Worm (Caenorhabditis elegans) whole organism, early embryonic: ENCODE results near the gene F41D9.2.

Source experiments
- B0310.2 ChIP-seq: sonication (generic microtip); optimal IDR thresholded peaks from 2 replicates; lab custom pipeline; 2016; ENCODE audit warnings: mild to moderate bottlenecking, missing genetic modification characterization, missing compliant biosample characterization
- F13C5.2 ChIP-seq: sonication (generic microtip); optimal IDR thresholded peaks from 2 replicates; lab custom pipeline; 2017; ENCODE audit warnings: mild to moderate bottlenecking, missing genetic modification characterization, inconsistent platforms, missing compliant biosample characterization
- aly-1 ChIP-seq: sonication (generic microtip); optimal IDR thresholded peaks from 2 replicates; lab custom pipeline; 2016; ENCODE audit warnings: missing genetic modification characterization, missing compliant biosample characterization
- ama-1 ChIP-seq: fragments of 150-350 bp; optimal IDR thresholded peaks from 2 replicates; lab custom pipeline; 2014
- ceh-13 ChIP-seq: fragments of 200-800 bp; sonication (Bioruptor generic); optimal IDR thresholded peaks from 2 replicates; lab custom pipeline; 2018; ENCODE audit warnings: mild to moderate bottlenecking, missing genetic modification characterization, missing compliant biosample characterization
- ceh-36 ChIP-seq: sonication (generic microtip); optimal IDR thresholded peaks from 2 replicates; lab custom pipeline; 2016; ENCODE audit warnings: missing genetic modification characterization, inconsistent platforms, missing compliant biosample characterization
- ets-7 ChIP-seq: sonication (generic microtip); optimal IDR thresholded peaks from 2 replicates; lab custom pipeline; 2016; ENCODE audit warnings: missing genotype, missing genetic modification characterization, missing compliant biosample characterization
- flt-1 ChIP-seq: fragments of 200-800 bp; sonication (Bioruptor generic); IDR thresholded peaks from 2 replicates; pipeline ENCODE4 v1.3.6; 2022; ENCODE audit warnings: missing genetic modification characterization, missing compliant biosample characterization
- hmbx-1 ChIP-seq: sonication (generic microtip); optimal IDR thresholded peaks from 2 replicates; lab custom pipeline; 2016; ENCODE audit warnings: mild to moderate bottlenecking, missing genetic modification characterization, missing compliant biosample characterization
- hmg-4 ChIP-seq: fragments of 200-800 bp; sonication (Bioruptor generic); optimal IDR thresholded peaks from 2 replicates; lab custom pipeline; 2018; ENCODE audit warnings: mild to moderate bottlenecking, missing genetic modification characterization, missing compliant biosample characterization
- hnd-1 ChIP-seq: sonication (generic microtip); optimal IDR thresholded peaks from 2 replicates; lab custom pipeline; 2016; ENCODE audit warnings: missing genetic modification characterization, missing compliant biosample characterization
- pes-1 ChIP-seq: fragments of 200-800 bp; sonication (Bioruptor generic); IDR thresholded peaks from 2 replicates; pipeline ENCODE4 v1.3.6; 2022; ENCODE audit warnings: missing genetic modification reagents, missing genetic modification characterization, missing compliant biosample characterization
- scrt-1 ChIP-seq: fragments of 200-800 bp; sonication (Bioruptor generic); IDR thresholded peaks from 2 replicates; pipeline ENCODE4 v1.3.6; 2022; ENCODE audit warnings: missing genetic modification characterization, missing compliant biosample characterization
- sea-1 ChIP-seq: fragments of 200-800 bp; sonication (Bioruptor generic); conservative IDR thresholded peaks from 2 replicates; pipeline ENCODE4 v1.3.6; 2022; ENCODE audit warnings: missing genetic modification characterization, missing compliant biosample characterization
- tbx-11 ChIP-seq: fragments of 200-800 bp; sonication (Bioruptor generic); IDR thresholded peaks from 2 replicates; pipeline ENCODE4 v1.3.6; 2022; ENCODE audit warnings: missing genetic modification characterization, missing compliant biosample characterization
- tbx-37 ChIP-seq: fragments of 200-800 bp; sonication (Bioruptor generic); conservative IDR thresholded peaks from 2 replicates; pipeline ENCODE4 v1.3.6; 2022; ENCODE audit warnings: missing genetic modification reagents, missing genetic modification characterization, missing compliant biosample characterization
- tra-4 ChIP-seq: sonication (generic microtip); optimal IDR thresholded peaks from 2 replicates; lab custom pipeline; 2017; ENCODE audit warnings: missing genetic modification characterization, missing compliant biosample characterization

The F41D9.2 gene

DNA sequence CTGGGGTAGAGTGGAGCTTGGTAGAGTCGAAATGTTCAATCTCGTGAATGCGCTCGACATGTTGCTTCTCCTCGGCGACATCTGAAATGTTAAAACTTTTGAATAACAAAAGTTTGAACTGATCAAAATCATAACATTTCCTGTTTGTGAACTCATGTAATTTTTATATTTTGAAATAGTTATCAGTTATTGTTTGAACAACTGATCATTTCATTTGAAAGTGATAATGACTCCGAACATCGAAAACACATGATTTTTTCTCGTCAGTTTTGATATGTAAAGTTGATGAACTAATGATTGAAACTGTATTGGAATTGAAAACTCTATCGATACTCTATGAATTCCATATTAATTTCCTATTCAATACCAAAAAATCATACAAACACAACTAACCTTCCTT, 38.5 kb upstream of the F41D9.2 start:
- no peak for TF ChIP-seq B0310.2 (tag; lab: Kevin White, UChicago)
- no peak for TF ChIP-seq aly-1 (tag; lab: Kevin White, UChicago)
- TF ChIP-seq hmg-4 (GFP tag; lab: Kevin White, UChicago) = no peak
- TF ChIP-seq sea-1 (GFP tag; lab: Robert Waterston, UW) = no peak
- no peak for TF ChIP-seq ama-1
- no peak for TF ChIP-seq tra-4 (tag; lab: Kevin White, UChicago)
- TF ChIP-seq hmbx-1 (tag; lab: Kevin White, UChicago) = no peak
- TF ChIP-seq ceh-36 (tag; lab: Kevin White, UChicago) = no peak
- TF ChIP-seq hnd-1 (tag; lab: Kevin White, UChicago) = no peak

DNA sequence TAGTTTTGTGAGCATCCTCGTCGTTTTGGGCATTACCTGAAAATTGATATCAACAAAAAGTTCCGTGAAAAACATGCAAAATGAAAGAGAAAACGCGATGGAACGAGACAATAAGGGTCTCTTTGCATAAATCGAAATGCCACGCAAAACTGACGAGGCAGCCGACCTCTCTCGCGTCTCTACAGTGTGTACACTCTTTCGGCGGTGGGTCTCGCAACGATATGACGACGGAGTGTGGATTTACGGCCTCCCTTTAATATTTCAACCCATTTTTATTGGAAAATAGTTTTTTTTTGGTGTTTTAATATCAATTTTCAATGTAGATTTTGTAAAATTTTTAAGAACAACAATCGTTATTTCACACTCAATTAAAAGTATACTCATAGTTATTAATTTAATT, 37.3 kb upstream of the F41D9.2 start, which contains the start of gene tag-123:
Gene tag-123, minus strand, starts transcription at position 36 of the 400 bp plus-strand sequence.
- TF ChIP-seq ceh-36 (tag; lab: Kevin White, UChicago) (no peak), scrt-1 (GFP tag; lab: Robert Waterston, UW) (0 out of 2 replicates have a peak, but pooled peaks have one; percentile 27), tra-4 (tag; lab: Kevin White, UChicago) (no peak), hmg-4 (GFP tag; lab: Kevin White, UChicago) (peak; percentile 41), F13C5.2 (tag; lab: Kevin White, UChicago) (peak; percentile 42)

DNA sequence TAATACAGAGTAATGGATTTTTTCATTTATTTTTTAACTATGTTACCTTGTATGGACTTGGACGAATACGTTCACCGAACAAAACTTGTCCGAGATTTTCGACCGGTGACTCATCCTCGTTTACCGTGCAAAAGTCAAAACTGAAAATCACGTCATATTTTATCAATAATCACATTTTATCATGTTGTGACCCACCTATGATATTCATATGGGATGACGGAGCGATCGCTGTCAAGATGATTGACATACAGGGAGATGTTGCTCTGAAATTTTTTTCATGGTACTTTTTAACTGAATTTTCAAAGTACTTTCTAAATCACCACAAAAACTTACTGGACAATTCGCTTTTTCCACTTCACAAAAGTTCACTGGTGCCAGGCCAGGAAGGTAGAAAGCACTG, 36.8 kb upstream of the F41D9.2 start:
- TF ChIP-seq aly-1 (tag; lab: Kevin White, UChicago) (no peak), ceh-36 (tag; lab: Kevin White, UChicago) (no peak), hnd-1 (tag; lab: Kevin White, UChicago) (no peak), scrt-1 (GFP tag; lab: Robert Waterston, UW) (no peak), ceh-13 (GFP tag; lab: Kevin White, UChicago) (no peak)

DNA sequence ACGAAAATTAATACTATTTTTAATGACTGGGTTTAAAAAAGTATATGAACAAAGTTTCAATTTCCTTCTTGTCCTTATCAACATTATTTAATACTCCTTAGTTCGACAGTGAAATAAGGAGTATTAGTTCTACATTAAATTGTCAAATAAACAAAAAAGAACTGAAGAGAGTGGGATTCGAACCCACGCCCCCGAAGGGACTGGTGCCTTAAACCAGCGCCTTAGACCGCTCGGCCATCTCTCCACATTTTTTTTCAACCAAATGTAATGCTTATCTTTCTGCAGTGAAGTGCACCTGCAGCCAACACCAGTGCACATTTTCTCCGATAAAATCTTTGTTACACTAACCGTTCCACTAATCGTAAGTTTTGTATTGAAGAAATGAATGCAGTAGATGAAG, 34.5 kb upstream of the F41D9.2 start:
- no peak for TF ChIP-seq sea-1 (GFP tag; lab: Robert Waterston, UW)
- TF ChIP-seq tbx-11 (GFP tag; lab: Robert Waterston, UW) = no peak
- TF ChIP-seq ama-1 = no peak
- TF ChIP-seq tra-4 (tag; lab: Kevin White, UChicago) = no peak
- TF ChIP-seq pes-1 (GFP tag; lab: Robert Waterston, UW) = 0 out of 2 replicates have a peak, but pooled peaks have one; percentile 21

DNA sequence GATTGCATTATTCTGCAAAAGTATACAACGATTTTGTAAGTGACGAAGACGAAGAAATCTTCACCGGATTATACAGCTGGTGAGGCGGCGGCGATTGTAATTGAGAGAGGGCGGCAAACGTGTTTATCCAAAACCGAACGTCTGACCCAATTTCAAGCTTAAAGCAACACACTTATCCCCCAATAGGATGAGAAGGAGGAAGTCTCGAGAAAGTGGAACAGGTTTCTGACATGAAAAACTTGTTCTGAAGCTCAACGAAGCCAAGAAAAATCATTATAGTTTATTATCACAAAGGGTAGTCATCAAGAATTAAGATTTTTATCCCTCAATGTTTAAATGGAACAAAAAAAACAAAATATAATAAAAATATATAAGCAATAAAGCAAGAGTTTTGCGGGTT, 33.6 kb upstream of the F41D9.2 start, which contains the start of gene spp-13:
Gene spp-13, minus strand, starts transcription at position 143 of the 400 bp plus-strand sequence.
- no peak for TF ChIP-seq ceh-36 (tag; lab: Kevin White, UChicago)
- no peak for TF ChIP-seq tbx-37
- no peak for TF ChIP-seq B0310.2 (tag; lab: Kevin White, UChicago)
- peak; percentile 56 for TF ChIP-seq ama-1
- no peak for TF ChIP-seq hnd-1 (tag; lab: Kevin White, UChicago)
- no peak for TF ChIP-seq ets-7 (tag; lab: Kevin White, UChicago)
- TF ChIP-seq F13C5.2 (tag; lab: Kevin White, UChicago) = no peak
- TF ChIP-seq hmg-4 (GFP tag; lab: Kevin White, UChicago) = no peak

DNA sequence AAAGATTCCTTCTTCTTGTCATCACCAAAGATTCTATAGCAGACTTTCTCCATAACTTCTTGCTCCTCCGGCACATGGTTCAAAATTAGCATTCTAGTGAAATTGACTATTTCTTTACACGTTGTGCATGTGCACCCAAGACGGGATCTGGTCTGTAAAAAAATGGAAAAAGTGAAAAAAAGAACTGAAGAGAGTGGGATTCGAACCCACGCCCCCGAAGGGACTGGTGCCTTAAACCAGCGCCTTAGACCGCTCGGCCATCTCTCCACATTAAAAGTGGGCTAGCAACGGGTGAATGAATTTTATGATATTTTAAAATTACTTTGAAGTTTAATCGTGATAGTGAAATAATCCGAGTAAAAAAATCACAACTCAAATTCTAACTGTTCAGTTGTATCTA, 33.0 kb upstream of the F41D9.2 start:
- TF ChIP-seq sea-1 (GFP tag; lab: Robert Waterston, UW) (no peak), scrt-1 (GFP tag; lab: Robert Waterston, UW) (no peak), F13C5.2 (tag; lab: Kevin White, UChicago) (no peak), tbx-37 (no peak), hnd-1 (tag; lab: Kevin White, UChicago) (no peak)

DNA sequence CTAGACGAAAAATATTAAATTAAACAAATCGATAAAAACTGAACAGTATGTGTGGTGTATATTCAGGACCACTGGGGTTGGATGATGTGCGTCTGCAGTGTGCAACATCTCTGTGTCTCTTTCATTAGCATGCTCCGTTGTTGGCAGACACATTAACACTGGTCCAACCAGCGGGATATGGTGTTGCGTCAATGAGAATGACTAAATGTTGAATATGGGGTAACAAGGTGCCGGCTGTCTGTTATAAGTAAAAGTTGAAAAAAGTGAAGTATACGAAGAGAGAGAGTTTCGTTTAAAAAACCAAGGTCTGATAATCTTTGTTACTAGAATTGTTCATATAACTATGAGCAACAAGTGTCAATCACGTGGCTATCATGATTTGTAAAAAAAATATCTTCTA, 32.1 kb upstream of the F41D9.2 start, which contains the start of gene ced-8:
Gene ced-8, minus strand, starts transcription at position 101 of the 400 bp plus-strand sequence.
- no peak for TF ChIP-seq tra-4 (tag; lab: Kevin White, UChicago)
- no peak for TF ChIP-seq ceh-13 (GFP tag; lab: Kevin White, UChicago)
- no peak for TF ChIP-seq hmg-4 (GFP tag; lab: Kevin White, UChicago)
- TF ChIP-seq ets-7 (tag; lab: Kevin White, UChicago) = no peak
- no peak for TF ChIP-seq pes-1 (GFP tag; lab: Robert Waterston, UW)
- TF ChIP-seq B0310.2 (tag; lab: Kevin White, UChicago) = no peak
- no peak for TF ChIP-seq flt-1

DNA sequence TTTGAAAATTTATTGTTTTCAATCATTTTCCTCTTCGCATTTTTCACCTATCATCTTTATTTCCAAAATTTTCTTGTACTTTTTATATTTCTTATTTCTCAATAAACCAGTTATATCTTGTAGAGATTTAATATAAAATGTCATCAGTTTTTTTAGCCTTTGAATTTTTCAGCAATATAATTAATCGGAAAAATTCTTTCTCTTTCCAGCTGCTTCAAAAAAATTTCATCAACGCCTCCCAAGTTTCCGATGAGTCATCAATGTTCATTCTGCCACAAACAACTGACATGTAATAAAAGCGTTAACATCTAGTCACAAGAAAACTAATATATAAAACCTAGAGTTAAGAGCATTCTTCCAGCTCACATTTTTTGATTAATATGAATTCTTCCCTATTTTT, 28.4 kb upstream of the F41D9.2 start, which contains the start of gene F08F1.4:
Gene F08F1.4, plus strand, starts transcription at position 301 of the 400 bp plus-strand sequence.
- TF ChIP-seq scrt-1 (GFP tag; lab: Robert Waterston, UW) (no peak), hmbx-1 (tag; lab: Kevin White, UChicago) (no peak), sea-1 (GFP tag; lab: Robert Waterston, UW) (no peak), ets-7 (tag; lab: Kevin White, UChicago) (no peak), F13C5.2 (tag; lab: Kevin White, UChicago) (no peak), tbx-37 (no peak), aly-1 (tag; lab: Kevin White, UChicago) (no peak), flt-1 (no peak), ama-1 (no peak), hnd-1 (tag; lab: Kevin White, UChicago) (no peak), hmg-4 (GFP tag; lab: Kevin White, UChicago) (no peak), tbx-11 (GFP tag; lab: Robert Waterston, UW) (no peak), ceh-36 (tag; lab: Kevin White, UChicago) (no peak)
